Fruit fly (Drosophila melanogaster) whole organism, embryonic: ENCODE data around the gene hook.

Source experiments
- B-H1 ChIP-seq: fragments of 200-800 bp; sonication (Bioruptor generic); IDR thresholded peaks from 3 replicates; pipeline ENCODE4 v1.3.6; 2022; ENCODE audit warnings: missing biosample characterization, missing genetic modification characterization
- CG12155 ChIP-seq: fragments of 200-800 bp; sonication (Bioruptor generic); optimal IDR thresholded peaks from 3 replicates; lab custom pipeline; 2016; ENCODE audit warnings: missing biosample characterization, missing genetic modification characterization
- CG12299 ChIP-seq: fragments of 200-800 bp; sonication (Bioruptor generic); optimal IDR thresholded peaks from 2 replicates; lab custom pipeline; 2018; ENCODE audit warnings: missing biosample characterization, mild to moderate bottlenecking, missing genetic modification characterization
- CG13296 ChIP-seq: fragments of 200-800 bp; sonication (Bioruptor generic); optimal IDR thresholded peaks from 3 replicates; lab custom pipeline; 2018; ENCODE audit warnings: missing biosample characterization, mild to moderate bottlenecking, missing genetic modification characterization
- CG13894 ChIP-seq: fragments of 200-800 bp; sonication (Bioruptor generic); optimal IDR thresholded peaks from 3 replicates; lab custom pipeline; 2018; ENCODE audit warnings: missing biosample characterization, mild to moderate bottlenecking, missing genetic modification characterization, moderate library complexity
- CG14050 ChIP-seq: fragments of 200-800 bp; sonication (Bioruptor generic); IDR thresholded peaks from 3 replicates; pipeline ENCODE4 v1.3.6; 2022; ENCODE audit warnings: missing biosample characterization, missing genetic modification characterization
- CG15073 ChIP-seq: fragments of 200-800 bp; sonication (Bioruptor generic); optimal IDR thresholded peaks from 2 replicates; lab custom pipeline; 2016; ENCODE audit warnings: missing biosample characterization, missing genetic modification characterization
- CG16863 ChIP-seq: fragments of 200-800 bp; sonication (Bioruptor generic); optimal IDR thresholded peaks from 3 replicates; lab custom pipeline; 2016; ENCODE audit warnings: missing biosample characterization, missing genetic modification characterization
- CG17361 ChIP-seq: fragments of 200-800 bp; sonication (Bioruptor generic); IDR thresholded peaks from 3 replicates; pipeline ENCODE4 v1.3.6; 2022; ENCODE audit warnings: missing biosample characterization, missing genetic modification characterization
- CG32767 ChIP-seq: fragments of 200-800 bp; sonication (Bioruptor generic); IDR thresholded peaks from 2 replicates; pipeline ENCODE4 v1.3.6; 2022; ENCODE audit warnings: missing biosample characterization, missing genetic modification characterization
- CG42726 ChIP-seq: fragments of 200-800 bp; sonication (Bioruptor generic); IDR thresholded peaks from 2 replicates; pipeline ENCODE4 v1.3.6; 2022; ENCODE audit warnings: missing biosample characterization, missing genetic modification characterization; ENCODE audit not compliant: partially characterized antibody
- CG4328 ChIP-seq: fragments of 200-800 bp; sonication (Bioruptor generic); optimal IDR thresholded peaks from 3 replicates; lab custom pipeline; 2017; ENCODE audit warnings: missing biosample characterization, missing genetic modification reagents, missing genetic modification characterization
- CG4360 ChIP-seq: fragments of 200-800 bp; sonication (Bioruptor generic); IDR thresholded peaks from 2 replicates; pipeline ENCODE4 v1.3.6; 2022; ENCODE audit warnings: missing biosample characterization, missing genetic modification characterization
- CG5180 ChIP-seq: fragments of 200-800 bp; sonication (Bioruptor generic); optimal IDR thresholded peaks from 3 replicates; lab custom pipeline; 2017; ENCODE audit warnings: missing biosample characterization, missing genetic modification characterization, mild to moderate bottlenecking, moderate library complexity, missing genetic modification reagents
- CG6791 ChIP-seq: fragments of 200-800 bp; sonication (Bioruptor generic); IDR thresholded peaks from 3 replicates; pipeline ENCODE4 v1.3.6; 2022; ENCODE audit warnings: missing biosample characterization, missing genetic modification characterization; ENCODE audit not compliant: partially characterized antibody
- CG6854 ChIP-seq: fragments of 200-800 bp; sonication (Bioruptor generic); optimal IDR thresholded peaks from 3 replicates; lab custom pipeline; 2017; ENCODE audit warnings: missing biosample characterization, mild to moderate bottlenecking, missing genetic modification characterization
- CG7357 ChIP-seq: fragments of 200-800 bp; sonication (Bioruptor generic); IDR thresholded peaks from 3 replicates; pipeline ENCODE4 v1.3.6; 2022; ENCODE audit warnings: missing biosample characterization, missing genetic modification characterization
- CG7745 ChIP-seq: fragments of 200-800 bp; sonication (Bioruptor generic); optimal IDR thresholded peaks from 2 replicates; lab custom pipeline; 2018; ENCODE audit warnings: missing biosample characterization, mild to moderate bottlenecking, missing genetic modification characterization, moderate library complexity
- CG8089 ChIP-seq: fragments of 200-800 bp; sonication (Bioruptor generic); optimal IDR thresholded peaks from 3 replicates; lab custom pipeline; 2016; ENCODE audit warnings: missing biosample characterization, missing genetic modification characterization
- CG8388 ChIP-seq: fragments of 200-800 bp; sonication (Bioruptor generic); optimal IDR thresholded peaks from 2 replicates; lab custom pipeline; 2019; ENCODE audit warnings: missing biosample characterization, mild to moderate bottlenecking, missing genetic modification characterization, moderate library complexity
- D19B ChIP-seq: fragments of 200-800 bp; sonication (Bioruptor generic); optimal IDR thresholded peaks from 2 replicates; lab custom pipeline; 2017; ENCODE audit warnings: missing biosample characterization, mild to moderate bottlenecking, missing genetic modification characterization
- Dip3 ChIP-seq: fragments of 200-800 bp; sonication (Bioruptor generic); optimal IDR thresholded peaks from 3 replicates; lab custom pipeline; 2016; ENCODE audit warnings: missing biosample characterization, missing genetic modification characterization
- Dref ChIP-seq: fragments of 200-800 bp; sonication (Bioruptor generic); IDR thresholded peaks from 2 replicates; pipeline ENCODE4 v1.3.6; 2022; ENCODE audit warnings: missing biosample characterization, missing genetic modification characterization
- Ets65A ChIP-seq: fragments of 200-800 bp; sonication (Bioruptor generic); peaks from one replicate; lab custom pipeline; 2016; ENCODE audit warnings: missing biosample characterization, missing genetic modification characterization
- Fer1 ChIP-seq: fragments of 200-800 bp; sonication (Bioruptor generic); optimal IDR thresholded peaks from 2 replicates; lab custom pipeline; 2017; ENCODE audit warnings: missing biosample characterization, mild to moderate bottlenecking, missing genetic modification characterization
- HmgD ChIP-seq: fragments of 200-800 bp; sonication (Bioruptor generic); optimal IDR thresholded peaks from 3 replicates; lab custom pipeline; 2016; ENCODE audit warnings: missing biosample characterization, missing genetic modification characterization
- Hr51 ChIP-seq, 2 experiments: fragments of 200-800 bp; sonication (Bioruptor generic); optimal IDR thresholded peaks; 2 replicates in 1 of 2; 3 replicates in 1 of 2; lab custom pipeline; 2016 to 2018; ENCODE audit warnings: missing biosample characterization in 2 of 2, missing genetic modification characterization in 2 of 2, mild to moderate bottlenecking in 1 of 2, moderate library complexity in 1 of 2
- Kr ChIP-seq: fragments of 200-800 bp; sonication (Bioruptor generic); optimal IDR thresholded peaks from 2 replicates; lab custom pipeline; 2017; ENCODE audit warnings: missing biosample characterization, mild to moderate bottlenecking, missing genetic modification characterization
- Lpt ChIP-seq: fragments of >200 bp; optimal IDR thresholded peaks from 2 replicates; lab custom pipeline; 2018; ENCODE audit warnings: missing biosample characterization, missing genetic modification characterization
- Poxn ChIP-seq: fragments of 200-800 bp; sonication (Bioruptor generic); IDR thresholded peaks from 2 replicates; pipeline ENCODE4 v1.3.6; 2022; ENCODE audit warnings: missing biosample characterization, missing genetic modification characterization
- Ptx1 ChIP-seq: fragments of 200-800 bp; sonication (Bioruptor generic); IDR thresholded peaks from 2 replicates; pipeline ENCODE4 v1.3.6; 2022; ENCODE audit warnings: missing biosample characterization, missing genetic modification characterization
- ab ChIP-seq: fragments of 200-800 bp; sonication (Bioruptor generic); optimal IDR thresholded peaks from 2 replicates; lab custom pipeline; 2016; ENCODE audit warnings: missing biosample characterization, missing genetic modification characterization
- bowl ChIP-seq: fragments of 200-800 bp; sonication (Bioruptor generic); IDR thresholded peaks from 2 replicates; pipeline ENCODE4 v1.3.6; 2022; ENCODE audit warnings: missing biosample characterization, missing genetic modification characterization
- cwo ChIP-seq: fragments of 200-800 bp; sonication (Bioruptor generic); optimal IDR thresholded peaks from 3 replicates; lab custom pipeline; 2017; ENCODE audit warnings: missing biosample characterization, missing genetic modification characterization, mild to moderate bottlenecking, moderate library complexity, missing genetic modification reagents
- dimm ChIP-seq: fragments of 200-800 bp; sonication (Bioruptor generic); IDR thresholded peaks from 2 replicates; pipeline ENCODE4 v1.3.6; 2022; ENCODE audit warnings: missing biosample characterization, missing genetic modification characterization
- dmrt99B ChIP-seq: fragments of 200-800 bp; sonication (Bioruptor generic); optimal IDR thresholded peaks from 2 replicates; lab custom pipeline; 2018; ENCODE audit warnings: missing biosample characterization, mild to moderate bottlenecking, missing genetic modification characterization, moderate library complexity
- hb ChIP-seq: fragments of 200-800 bp; sonication (Bioruptor generic); IDR thresholded peaks from 3 replicates; pipeline ENCODE4 v1.3.6; 2022; ENCODE audit warnings: missing biosample characterization, missing genetic modification characterization; ENCODE audit not compliant: partially characterized antibody
- her ChIP-seq: fragments of 200-800 bp; sonication (Bioruptor generic); optimal IDR thresholded peaks from 2 replicates; lab custom pipeline; 2016; ENCODE audit warnings: missing biosample characterization, missing genetic modification characterization
- insv ChIP-seq, 2 experiments: fragments of 200-800 bp; sonication (Bioruptor generic); optimal IDR thresholded peaks; 3 replicates each; lab custom pipeline; 2016 to 2018; ENCODE audit warnings: missing biosample characterization in 2 of 2, missing genetic modification characterization in 2 of 2
- lmd ChIP-seq: fragments of 200-800 bp; sonication (Bioruptor generic); IDR thresholded peaks from 2 replicates; pipeline ENCODE4 v1.3.6; 2022; ENCODE audit warnings: missing biosample characterization, missing genetic modification characterization
- nerfin-2 ChIP-seq: fragments of 200-800 bp; sonication (Bioruptor generic); IDR thresholded peaks from 2 replicates; pipeline ENCODE4 v1.3.6; 2022; ENCODE audit warnings: missing biosample characterization, missing genetic modification characterization; ENCODE audit not compliant: partially characterized antibody
- pho ChIP-seq: fragments of 200-800 bp; sonication (Bioruptor generic); optimal IDR thresholded peaks from 2 replicates; lab custom pipeline; 2016; ENCODE audit warnings: missing biosample characterization, missing genetic modification characterization
- repo ChIP-seq: fragments of 200-800 bp; sonication (Bioruptor generic); optimal IDR thresholded peaks from 2 replicates; lab custom pipeline; 2016; ENCODE audit warnings: missing biosample characterization, missing genetic modification characterization
- row ChIP-seq: fragments of 200-800 bp; sonication (Bioruptor generic); IDR thresholded peaks from 3 replicates; pipeline ENCODE4 v1.3.6; 2022; ENCODE audit warnings: missing biosample characterization, missing genetic modification characterization
- scrt ChIP-seq: fragments of 200-800 bp; sonication (Bioruptor generic); optimal IDR thresholded peaks from 2 replicates; lab custom pipeline; 2018; ENCODE audit warnings: missing biosample characterization, mild to moderate bottlenecking, missing genetic modification characterization, moderate library complexity
- sens ChIP-seq: fragments of 200-800 bp; sonication (Bioruptor generic); peaks from one replicate; lab custom pipeline; 2016; ENCODE audit warnings: missing biosample characterization, missing genetic modification characterization
- sisA ChIP-seq: fragments of 200-800 bp; sonication (Bioruptor generic); IDR thresholded peaks from 2 replicates; pipeline ENCODE4 v1.3.6; 2022; ENCODE audit warnings: missing biosample characterization, missing genetic modification characterization
- zen2 ChIP-seq: fragments of 200-800 bp; sonication (Bioruptor generic); IDR thresholded peaks from 3 replicates; pipeline ENCODE4 v1.3.6; 2022; ENCODE audit warnings: missing biosample characterization, missing genetic modification characterization; ENCODE audit not compliant: partially characterized antibody
- zfh2 ChIP-seq: fragments of 200-800 bp; sonication (Bioruptor generic); optimal IDR thresholded peaks from 2 replicates; lab custom pipeline; 2016; ENCODE audit warnings: missing biosample characterization, missing genetic modification characterization

Gene hook

dm6 chr2L:19037011-19037410 is 3.7 kb upstream of the hook start (continued):
- TF ChIP-seq Ets65A (GFP tag; lab: Kevin White, UChicago), result peak; percentile 15
- TF ChIP-seq sens (GFP tag; lab: Kevin White, UChicago), result peak; percentile 66
- 0 out of 3 replicates have a peak, but pooled peaks have one; percentile 18 for TF ChIP-seq CG17361

dm6 chr2L:19036105-19036714 is 2.9 kb upstream of the hook start:
- TF ChIP-seq Kr (GFP tag; lab: Kevin White, UChicago) (no peak), CG5180 (GFP tag; lab: Kevin White, UChicago) (no peak), dimm (GFP tag; lab: Robert Waterston, UW) (no peak), CG7357 (GFP tag; lab: Robert Waterston, UW) (no peak), Dref (GFP tag; lab: Robert Waterston, UW) (no peak), CG13894 (tag; lab: Kevin White, UChicago) (no peak), B-H1 (GFP tag; lab: Robert Waterston, UW) (no peak), Fer1 (GFP tag; lab: Kevin White, UChicago) (peak; percentile 10), CG16863 (GFP tag; lab: Kevin White, UChicago) (no peak), CG12155 (GFP tag; lab: Kevin White, UChicago) (no peak), insv (GFP tag; optimal IDR thresholded peaks at IDR 0.05; lab: Kevin White, UChicago) (no peak), CG8388 (GFP tag; lab: Kevin White, UChicago) (no peak), nerfin-2 (GFP tag; lab: Robert Waterston, UW) (no peak), repo (GFP tag; lab: Kevin White, UChicago) (no peak), CG12299 (no peak), row (peak; percentile 33; the same call in 1 of the 3 replicates), cwo (GFP tag; lab: Kevin White, UChicago) (peak; percentile 14), sisA (GFP tag; lab: Robert Waterston, UW) (no peak), Lpt (no peak), zen2 (GFP tag; lab: Robert Waterston, UW) (no peak), bowl (no peak), Dip3 (GFP tag; lab: Kevin White, UChicago) (no peak), CG4328 (no peak), CG7745 (tag; lab: Kevin White, UChicago) (no peak), ab (GFP tag; lab: Kevin White, UChicago) (no peak), CG6791 (GFP tag; lab: Robert Waterston, UW) (no peak; the same call in 2 of the 3 replicates), CG15073 (GFP tag; lab: Kevin White, UChicago) (no peak), hb (GFP tag; lab: Robert Waterston, UW) (no peak), HmgD (no peak), CG13296 (no peak), CG32767 (GFP tag; lab: Robert Waterston, UW) (no peak), D19B (GFP tag; lab: Kevin White, UChicago) (no peak), her (GFP tag; lab: Kevin White, UChicago) (no peak), scrt (GFP tag; lab: Kevin White, UChicago) (no peak), CG42726 (no peak), CG4360 (GFP tag; lab: Robert Waterston, UW) (no peak), Hr51 (GFP tag; optimal IDR thresholded peaks at IDR 0.05; lab: Kevin White, UChicago) (peak in 1 of 2 experiments; percentile 22), zfh2 (GFP tag; lab: Kevin White, UChicago) (no peak), pho (GFP tag; lab: Kevin White, UChicago) (no peak), CG17361 (0 out of 3 replicates have a peak, but pooled peaks have one; percentile 25), CG6854 (GFP tag; lab: Kevin White, UChicago) (no peak), dmrt99B (tag; lab: Kevin White, UChicago) (peak; percentile 4), Poxn (GFP tag; lab: Robert Waterston, UW) (no peak), lmd (GFP tag; lab: Robert Waterston, UW) (no peak), Ptx1 (GFP tag; lab: Robert Waterston, UW) (no peak), CG14050 (no peak), CG8089 (GFP tag; lab: Kevin White, UChicago) (no peak)
